Worm (Caenorhabditis elegans) whole organism, L4 larva: ENCODE measurements around the gene T25B2.1.

Source experiments
- aha-1 ChIP-seq: fragments of 150-350 bp; peaks from one replicate; lab custom pipeline; 2014; ENCODE audit warnings: missing biosample characterization, missing genetic modification characterization
- aly-2 ChIP-seq: sonication (generic microtip); optimal IDR thresholded peaks from 2 replicates; lab custom pipeline; 2018; ENCODE audit warnings: missing biosample characterization, missing genetic modification characterization
- ama-1 ChIP-seq: fragments of 150-350 bp; optimal IDR thresholded peaks from 2 replicates; lab custom pipeline; 2014; ENCODE audit warnings: inconsistent platforms, mixed read lengths
- dpl-1 ChIP-seq: fragments of 150-350 bp; optimal IDR thresholded peaks from 2 replicates; lab custom pipeline; 2014; ENCODE audit warnings: missing biosample characterization, missing genetic modification reagents, missing genetic modification characterization
- egl-27 ChIP-seq: sonication (generic microtip); optimal IDR thresholded peaks from 3 replicates; lab custom pipeline; 2017; ENCODE audit warnings: missing biosample characterization, missing genetic modification reagents, missing genetic modification characterization
- jun-1 ChIP-seq: fragments of 150-350 bp; optimal IDR thresholded peaks from 2 replicates; lab custom pipeline; 2014; ENCODE audit warnings: missing biosample characterization, missing genetic modification reagents, missing genetic modification characterization
- lim-7 ChIP-seq: fragments of 200-800 bp; sonication (Bioruptor generic); IDR thresholded peaks from 2 replicates; pipeline ENCODE4 v1.3.6; 2022; ENCODE audit warnings: missing genetic modification characterization, missing compliant biosample characterization
- lsy-2 ChIP-seq, 2 experiments: fragments of 150-350 bp in 1 of 2; sonication (generic microtip) in 1 of 2; optimal IDR thresholded peaks; 2 replicates each; lab custom pipeline; 2014 to 2017; ENCODE audit warnings: missing biosample characterization in 2 of 2, missing genetic modification characterization in 2 of 2
- nhr-237 ChIP-seq: sonication (generic microtip); optimal IDR thresholded peaks from 2 replicates; lab custom pipeline; 2017; ENCODE audit warnings: missing biosample characterization, missing genetic modification characterization
- nhr-42 ChIP-seq: fragments of 200-800 bp; sonication (Bioruptor generic); IDR thresholded peaks from 2 replicates; pipeline ENCODE4 v1.3.6; 2022; ENCODE audit warnings: missing genetic modification characterization, missing compliant biosample characterization
- nhr-76 ChIP-seq: fragments of 150-350 bp; optimal IDR thresholded peaks from 2 replicates; lab custom pipeline; 2014; ENCODE audit warnings: missing biosample characterization, missing genetic modification characterization

- TF ChIP-seq dpl-1 (GFP tag; lab: Kevin White, UChicago) = no peak
- no peak for TF ChIP-seq jun-1 (tag; lab: Kevin White, UChicago)
- no peak for TF ChIP-seq ama-1 (lab: Kevin White, UChicago)
- no peak for TF ChIP-seq egl-27
- TF ChIP-seq lsy-2 (tag; optimal IDR thresholded peaks at IDR 0.05; lab: Kevin White, UChicago) = no peak
- TF ChIP-seq nhr-237 (tag; lab: Kevin White, UChicago) = no peak
- no peak for TF ChIP-seq aly-2 (tag; lab: Kevin White, UChicago)
- TF ChIP-seq lim-7 (GFP tag; lab: Robert Waterston, UW) = no peak
- TF ChIP-seq aha-1 (tag; lab: Kevin White, UChicago) = no peak
- no peak for TF ChIP-seq nhr-42
- TF ChIP-seq nhr-76 (tag; lab: Kevin White, UChicago) = no peak
Measured at ce11 chrX:6180293-6180692, 6.5 kb downstream of the T25B2.1 start, which contains the start of gene T13C5.7.
